Worm (Caenorhabditis elegans): ENCODE results near the gene M03E7.2.

DNA sequence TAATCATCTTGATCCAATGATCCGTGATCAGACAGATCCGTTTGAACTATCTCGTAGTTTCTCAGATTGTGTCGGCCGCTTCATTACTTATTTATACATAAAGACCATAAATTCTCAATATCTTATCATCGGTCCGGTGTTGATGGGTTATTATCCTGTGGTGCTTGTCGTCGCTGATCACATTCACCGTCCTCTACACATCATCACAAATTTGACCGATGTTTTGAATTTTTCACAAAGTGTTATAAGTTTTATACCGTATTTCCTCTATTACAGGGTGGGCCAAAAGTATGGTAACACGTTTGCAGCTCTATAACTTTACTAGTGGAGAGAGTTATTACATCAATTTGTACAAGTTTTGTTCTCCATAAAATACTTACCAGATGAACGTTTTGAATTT, 29.4 kb upstream of the M03E7.2 start:
- TF ChIP-seq lin-1 (GFP tag; IDR thresholded peaks at IDR 0.05) (no peak), ces-1 (GFP tag; optimal IDR thresholded peaks at IDR 0.05) (no peak), unc-130 (GFP tag; optimal IDR thresholded peaks at IDR 0.05) (no peak)

Data from whole organism, L4 larva.